Worm (Caenorhabditis elegans) whole organism, L1 larva: Measurements from ENCODE around the gene F53G2.3.

Experiments
- ama-1 ChIP-seq: fragments of 150-350 bp; optimal IDR thresholded peaks from 2 replicates; lab custom pipeline; 2014
- ceh-82 ChIP-seq, 3 experiments: fragments of 150-350 bp in 1 of 3; sonication (generic microtip) in 2 of 3; optimal IDR thresholded peaks; 2 replicates each; lab custom pipeline; 2014 to 2017; ENCODE audit warnings: missing biosample characterization in 3 of 3, missing genetic modification characterization in 3 of 3
- ces-1 ChIP-seq: fragments of 150-350 bp; optimal IDR thresholded peaks from 2 replicates; lab custom pipeline; 2014; ENCODE audit warnings: missing biosample characterization, missing genetic modification reagents, missing genetic modification characterization
- lsy-2 ChIP-seq, 2 experiments: fragments of 150-350 bp; optimal IDR thresholded peaks; 2 replicates each; lab custom pipeline; 2014; ENCODE audit warnings: missing biosample characterization in 2 of 2, missing genetic modification characterization in 2 of 2
- sox-4 ChIP-seq: sonication (generic microtip); optimal IDR thresholded peaks from 2 replicates; lab custom pipeline; 2016; ENCODE audit warnings: missing genetic modification characterization, missing compliant biosample characterization
- tlp-1 ChIP-seq: fragments of 150-350 bp; optimal IDR thresholded peaks from 2 replicates; lab custom pipeline; 2014; ENCODE audit warnings: missing biosample characterization, missing genetic modification characterization
- unc-30 ChIP-seq: sonication (generic microtip); optimal IDR thresholded peaks from 2 replicates; lab custom pipeline; 2017; ENCODE audit warnings: missing biosample characterization, missing genetic modification characterization

DNA sequence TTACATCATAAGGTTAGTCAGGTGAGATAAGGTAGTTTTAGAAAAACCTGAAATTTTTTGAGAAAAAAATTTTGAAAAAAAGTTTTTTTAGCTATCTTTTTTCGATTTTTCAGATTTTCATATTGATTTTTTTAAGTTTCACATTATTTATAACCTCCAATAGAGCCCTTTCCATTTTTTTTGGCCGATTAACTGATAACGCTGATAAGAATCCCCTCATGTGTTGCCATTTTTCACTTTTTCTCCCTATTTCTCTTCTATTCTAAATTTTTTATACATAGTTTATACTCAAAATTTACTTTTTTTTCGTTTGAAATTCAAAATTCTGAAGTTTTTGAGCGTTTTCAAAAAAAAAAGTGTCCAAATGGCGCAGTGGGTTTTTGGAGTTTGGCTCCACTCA, 42.0 kb upstream of the F53G2.3 start:
- TF ChIP-seq ama-1 (lab: Kevin White, UChicago): no peak
- TF ChIP-seq ceh-82 (tag; optimal IDR thresholded peaks at IDR 0.05; lab: Kevin White, UChicago): no peak
- no peak for TF ChIP-seq unc-30 (tag; lab: Kevin White, UChicago)
- TF ChIP-seq lsy-2 (tag; optimal IDR thresholded peaks at IDR 0.05; lab: Kevin White, UChicago): no peak
- no peak for TF ChIP-seq tlp-1 (tag; lab: Kevin White, UChicago)
- TF ChIP-seq sox-4 (tag; lab: Kevin White, UChicago): no peak
- no peak for TF ChIP-seq ces-1
